Fruit fly (Drosophila melanogaster) whole organism, embryonic: ENCODE measurements around the gene Gsc.
A peak's percentile ranks its signal among the peaks of the same experiment; 100 is the strongest.

ENCODE experiments used
- Awh ChIP-seq: fragments of 200-800 bp; sonication (Bioruptor generic); IDR thresholded peaks from 2 replicates; pipeline ENCODE4, ENCODE4 v1.3.6; 2022; ENCODE audit warnings: missing biosample characterization, missing genetic modification characterization
- CG10565 ChIP-seq: fragments of 200-800 bp; sonication (Bioruptor generic); optimal IDR thresholded peaks from 3 replicates; lab custom pipeline; 2016; ENCODE audit warnings: missing biosample characterization, mild to moderate bottlenecking, missing genetic modification characterization
- CG11093 ChIP-seq: fragments of 200-800 bp; sonication (Bioruptor generic); IDR thresholded peaks from 3 replicates; pipeline ENCODE4 v1.3.6; 2022; ENCODE audit warnings: missing biosample characterization, missing genetic modification characterization
- CG1233 ChIP-seq: fragments of 200-800 bp; sonication (Bioruptor generic); optimal IDR thresholded peaks from 4 replicates; lab custom pipeline; 2018; ENCODE audit warnings: missing biosample characterization, mild to moderate bottlenecking, missing genetic modification characterization
- CG12769 ChIP-seq: fragments of 200-800 bp; sonication (Bioruptor generic); optimal IDR thresholded peaks from 2 replicates; lab custom pipeline; 2019; ENCODE audit warnings: missing biosample characterization, mild to moderate bottlenecking, missing genetic modification characterization, moderate library complexity
- CG17361 ChIP-seq: fragments of 200-800 bp; sonication (Bioruptor generic); IDR thresholded peaks from 3 replicates; pipeline ENCODE4 v1.3.6; 2022; ENCODE audit warnings: missing biosample characterization, missing genetic modification characterization
- CG1832 ChIP-seq: fragments of 200-800 bp; sonication (Bioruptor generic); optimal IDR thresholded peaks from 2 replicates; lab custom pipeline; 2017; ENCODE audit warnings: missing biosample characterization, mild to moderate bottlenecking, missing genetic modification characterization, inconsistent platforms
- CG2120 ChIP-seq: fragments of 200-800 bp; sonication (Bioruptor generic); optimal IDR thresholded peaks from 3 replicates; lab custom pipeline; 2016; ENCODE audit warnings: missing biosample characterization, missing genetic modification characterization
- CG34376 ChIP-seq: fragments of 200-800 bp; sonication (Bioruptor generic); optimal IDR thresholded peaks from 2 replicates; lab custom pipeline; 2018; ENCODE audit warnings: missing biosample characterization, mild to moderate bottlenecking, missing genetic modification characterization
- CG3847 ChIP-seq: fragments of 200-800 bp; sonication (Bioruptor generic); IDR thresholded peaks from 2 replicates; pipeline ENCODE4 v1.3.6; 2022; ENCODE audit warnings: missing biosample characterization, missing genetic modification characterization
- CG42726 ChIP-seq: fragments of 200-800 bp; sonication (Bioruptor generic); IDR thresholded peaks from 2 replicates; pipeline ENCODE4 v1.3.6; 2022; ENCODE audit warnings: missing biosample characterization, missing genetic modification characterization; ENCODE audit not compliant: partially characterized antibody
- CG6689 ChIP-seq: fragments of 200-800 bp; sonication (Bioruptor generic); IDR thresholded peaks from 2 replicates; pipeline ENCODE4 v1.3.6; 2022; ENCODE audit warnings: missing biosample characterization, missing genetic modification characterization
- CG6791 ChIP-seq: fragments of 200-800 bp; sonication (Bioruptor generic); IDR thresholded peaks from 3 replicates; pipeline ENCODE4 v1.3.6; 2022; ENCODE audit warnings: missing biosample characterization, missing genetic modification characterization; ENCODE audit not compliant: partially characterized antibody
- CG8388 ChIP-seq: fragments of 200-800 bp; sonication (Bioruptor generic); optimal IDR thresholded peaks from 2 replicates; lab custom pipeline; 2019; ENCODE audit warnings: missing biosample characterization, mild to moderate bottlenecking, missing genetic modification characterization, moderate library complexity
- CoRest ChIP-seq: fragments of 200-800 bp; sonication (Bioruptor generic); optimal IDR thresholded peaks from 3 replicates; lab custom pipeline; 2018; ENCODE audit warnings: missing biosample characterization, mild to moderate bottlenecking, missing genetic modification characterization, moderate library complexity
- D ChIP-seq, 2 experiments: fragments of 200-800 bp in 1 of 2; fragments of >200 bp in 1 of 2; sonication (Bioruptor generic) in 1 of 2; optimal IDR thresholded peaks; 2 replicates in 1 of 2; 3 replicates in 1 of 2; lab custom pipeline; 2017; ENCODE audit warnings: mild to moderate bottlenecking in 1 of 2, missing biosample characterization in 1 of 2, missing genetic modification characterization in 1 of 2, missing genetic modification reagents in 1 of 2
- Dll ChIP-seq: fragments of 200-800 bp; sonication (Bioruptor generic); IDR thresholded peaks from 4 replicates; pipeline ENCODE4 v1.3.6; 2022; ENCODE audit warnings: missing biosample characterization, missing genetic modification characterization; ENCODE audit not compliant: partially characterized antibody
- Doc3 ChIP-seq: fragments of 200-800 bp; sonication (Bioruptor generic); IDR thresholded peaks from 3 replicates; pipeline ENCODE4 v1.3.6; 2022; ENCODE audit warnings: missing biosample characterization, missing genetic modification characterization; ENCODE audit not compliant: partially characterized antibody
- Ets65A ChIP-seq: fragments of 200-800 bp; sonication (Bioruptor generic); peaks from one replicate; lab custom pipeline; 2016; ENCODE audit warnings: missing biosample characterization, missing genetic modification characterization
- MESR4 ChIP-seq: fragments of 200-800 bp; sonication (Bioruptor generic); optimal IDR thresholded peaks from 2 replicates; lab custom pipeline; 2018; ENCODE audit warnings: missing biosample characterization, mild to moderate bottlenecking, missing genetic modification characterization, moderate library complexity
- Nf-YA ChIP-seq: fragments of 200-800 bp; sonication (Bioruptor generic); IDR thresholded peaks from 2 replicates; pipeline ENCODE4 v1.3.6; 2022; ENCODE audit warnings: missing biosample characterization, missing genetic modification characterization
- Nf-YB ChIP-seq: fragments of 200-800 bp; sonication (Bioruptor generic); optimal IDR thresholded peaks from 3 replicates; lab custom pipeline; 2019; ENCODE audit warnings: missing biosample characterization, mild to moderate bottlenecking, missing genetic modification characterization, moderate library complexity
- Nf-YC ChIP-seq: fragments of 200-800 bp; optimal IDR thresholded peaks from 3 replicates; lab custom pipeline; 2019; ENCODE audit warnings: missing biosample characterization, mild to moderate bottlenecking, missing genetic modification characterization, moderate library complexity
- Trl ChIP-seq, 3 experiments: fragments of >200 bp in 2 of 3; fragments of 200-800 bp in 1 of 3; sonication (Bioruptor generic) in 1 of 3; optimal IDR thresholded peaks; 2 replicates in 1 of 3; 3 replicates in 2 of 3; lab custom pipeline; 2016 to 2017; ENCODE audit warnings: missing biosample characterization in 1 of 3, missing genetic modification characterization in 1 of 3
- amos ChIP-seq: fragments of 200-800 bp; sonication (Bioruptor generic); IDR thresholded peaks from 2 replicates; pipeline ENCODE4 v1.3.6; 2022; ENCODE audit warnings: missing biosample characterization, missing genetic modification characterization; ENCODE audit not compliant: partially characterized antibody
- bsh ChIP-seq, 2 experiments: fragments of 200-800 bp; sonication (Bioruptor generic); optimal IDR thresholded peaks; 2 replicates each; lab custom pipeline; 2017 to 2018; ENCODE audit warnings: mild to moderate bottlenecking in 2 of 2, missing biosample characterization in 2 of 2, missing genetic modification characterization in 2 of 2, moderate library complexity in 1 of 2
- chinmo ChIP-seq: fragments of 200-800 bp; sonication (Bioruptor generic); IDR thresholded peaks from 4 replicates; pipeline ENCODE4 v1.3.6; 2022; ENCODE audit warnings: missing biosample characterization, missing genetic modification characterization; ENCODE audit not compliant: partially characterized antibody
- crol ChIP-seq: fragments of 200-800 bp; sonication (Bioruptor generic); IDR thresholded peaks from 2 replicates; pipeline ENCODE4 v1.3.6; 2022; ENCODE audit warnings: missing biosample characterization, missing genetic modification characterization
- da ChIP-seq: fragments of 200-800 bp; sonication (Bioruptor generic); optimal IDR thresholded peaks from 2 replicates; lab custom pipeline; 2016; ENCODE audit warnings: missing biosample characterization, missing genetic modification characterization
- dpn ChIP-seq, 2 experiments: fragments of 200-800 bp; sonication (Bioruptor generic); optimal IDR thresholded peaks; 3 replicates each; lab custom pipeline; 2016; ENCODE audit warnings: missing biosample characterization in 2 of 2, missing genetic modification characterization in 2 of 2
- ewg ChIP-seq: fragments of 200-800 bp; sonication (Bioruptor generic); optimal IDR thresholded peaks from 3 replicates; lab custom pipeline; 2017; ENCODE audit warnings: mild to moderate bottlenecking, missing biosample characterization, missing genetic modification reagents, missing genetic modification characterization
- fd102C ChIP-seq: fragments of 200-800 bp; sonication (Bioruptor generic); optimal IDR thresholded peaks from 2 replicates; lab custom pipeline; 2018; ENCODE audit warnings: missing biosample characterization, mild to moderate bottlenecking, missing genetic modification characterization, moderate library complexity
- grau ChIP-seq: fragments of 200-800 bp; optimal IDR thresholded peaks from 3 replicates; lab custom pipeline; 2019; ENCODE audit warnings: missing biosample characterization, mild to moderate bottlenecking, missing genetic modification characterization, moderate library complexity
- grn ChIP-seq: fragments of 200-800 bp; sonication (Bioruptor generic); optimal IDR thresholded peaks from 3 replicates; lab custom pipeline; 2017; ENCODE audit warnings: missing biosample characterization, missing genetic modification characterization
- hbn ChIP-seq: fragments of 200-800 bp; sonication (Bioruptor generic); IDR thresholded peaks from 2 replicates; pipeline ENCODE4 v1.3.6; 2022; ENCODE audit warnings: missing biosample characterization, missing genetic modification characterization; ENCODE audit not compliant: partially characterized antibody
- kay ChIP-seq: fragments of 200-800 bp; sonication (Bioruptor generic); optimal IDR thresholded peaks from 2 replicates; lab custom pipeline; 2016; ENCODE audit warnings: missing biosample characterization, missing genetic modification characterization
- kni ChIP-seq: fragments of 200-800 bp; sonication (Bioruptor generic); optimal IDR thresholded peaks from 3 replicates; lab custom pipeline; 2017; ENCODE audit warnings: mild to moderate bottlenecking, missing biosample characterization, missing genetic modification reagents, missing genetic modification characterization
- pb ChIP-seq: fragments of 200-800 bp; sonication (Bioruptor generic); optimal IDR thresholded peaks from 3 replicates; lab custom pipeline; 2016; ENCODE audit warnings: missing biosample characterization, missing genetic modification characterization
- phol ChIP-seq: fragments of 200-800 bp; sonication (Bioruptor generic); optimal IDR thresholded peaks from 3 replicates; lab custom pipeline; 2018; ENCODE audit warnings: missing biosample characterization, mild to moderate bottlenecking, missing genetic modification characterization, moderate library complexity
- rib ChIP-seq: fragments of 200-800 bp; sonication (Bioruptor generic); IDR thresholded peaks from 2 replicates; pipeline ENCODE4 v1.3.6; 2022; ENCODE audit warnings: missing biosample characterization, missing genetic modification characterization
- ro ChIP-seq: fragments of 200-800 bp; sonication (Bioruptor generic); IDR thresholded peaks from 2 replicates; pipeline ENCODE4 v1.3.6; 2022; ENCODE audit warnings: missing biosample characterization, missing genetic modification characterization
- sens ChIP-seq: fragments of 200-800 bp; sonication (Bioruptor generic); peaks from one replicate; lab custom pipeline; 2016; ENCODE audit warnings: missing biosample characterization, missing genetic modification characterization
- seq ChIP-seq: fragments of 200-800 bp; sonication (Bioruptor generic); IDR thresholded peaks from 2 replicates; pipeline ENCODE4 v1.3.6; 2022; ENCODE audit warnings: missing biosample characterization, missing genetic modification characterization
- tap ChIP-seq: fragments of 200-800 bp; optimal IDR thresholded peaks from 3 replicates; lab custom pipeline; 2019; ENCODE audit warnings: missing biosample characterization, mild to moderate bottlenecking, missing genetic modification characterization, moderate library complexity
- tna ChIP-seq: fragments of 200-800 bp; sonication (Bioruptor generic); IDR thresholded peaks from 2 replicates; pipeline ENCODE4 v1.3.6; 2022; ENCODE audit warnings: missing biosample characterization, missing genetic modification characterization; ENCODE audit not compliant: partially characterized antibody
- twi ChIP-seq: fragments of 200-800 bp; optimal IDR thresholded peaks from 2 replicates; lab custom pipeline; 2019; ENCODE audit warnings: missing biosample characterization, mild to moderate bottlenecking, missing genetic modification characterization, moderate library complexity
- wdn ChIP-seq: fragments of 200-800 bp; sonication (Bioruptor generic); IDR thresholded peaks from 2 replicates; pipeline ENCODE4 v1.3.6; 2022; ENCODE audit warnings: missing biosample characterization, missing genetic modification characterization
- yki ChIP-seq: fragments of >200 bp; optimal IDR thresholded peaks from 3 replicates; lab custom pipeline; 2018

Gene Gsc

DNA sequence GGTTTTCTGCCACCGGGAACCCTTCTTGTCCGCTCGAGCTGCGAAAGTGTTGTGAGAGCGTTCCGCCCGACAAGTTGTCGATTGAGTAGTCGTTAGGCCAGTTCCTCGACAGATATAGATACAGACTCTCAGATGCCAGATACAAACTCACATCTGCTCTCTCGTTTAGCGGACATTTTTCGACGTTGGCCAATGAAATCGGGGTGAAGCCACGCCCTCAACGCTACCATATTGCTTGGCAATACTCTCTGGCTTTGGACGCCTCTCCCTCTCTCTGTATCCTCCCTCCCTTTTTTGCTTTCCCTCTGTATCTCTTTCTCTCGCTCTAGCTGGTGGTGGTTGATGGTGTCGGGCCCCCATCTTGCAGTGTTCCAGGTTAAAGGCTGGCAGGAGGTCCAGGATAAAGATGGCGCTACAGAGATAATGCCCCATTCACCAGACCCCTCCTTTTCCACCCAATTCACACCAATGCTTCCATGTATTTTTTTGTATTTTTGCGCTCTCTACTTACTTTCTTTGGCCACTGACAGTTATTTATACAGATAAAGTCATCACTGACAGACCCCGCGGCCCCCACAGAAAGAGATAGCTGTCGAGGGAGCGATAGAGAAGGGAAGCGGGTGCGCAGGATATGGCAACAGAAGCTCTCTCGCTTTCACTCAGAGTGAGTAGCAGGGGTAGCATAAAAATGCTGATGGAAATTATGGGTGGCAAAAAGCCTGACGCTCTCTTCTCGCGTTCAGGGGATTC, at the start of gene Gsc:
Gene Gsc (minus strand): TSS at position 51 of the 750 bp plus-strand sequence.
- 0 out of 2 replicates have a peak, but pooled peaks have one; percentile 17 for TF ChIP-seq hbn (GFP tag; lab: Robert Waterston, UW)
- 0 out of 3 replicates have a peak, but pooled peaks have one; percentile 14 for TF ChIP-seq Doc3 (GFP tag; lab: Robert Waterston, UW)
- TF ChIP-seq sens (GFP tag; lab: Kevin White, UChicago) = peak; percentile 27
- peak; percentile 48; the same call in 1 of the 4 replicates for TF ChIP-seq Dll (GFP tag; lab: Robert Waterston, UW)
- no peak for TF ChIP-seq CG34376 (GFP tag; lab: Kevin White, UChicago)
- no peak for TF ChIP-seq amos (GFP tag; lab: Robert Waterston, UW)
- TF ChIP-seq tna = no peak
- TF ChIP-seq grn (GFP tag; lab: Kevin White, UChicago) = no peak
- 0 out of 4 replicates have a peak, but pooled peaks have one; percentile 28 for TF ChIP-seq chinmo (GFP tag; lab: Robert Waterston, UW)
- no peak for TF ChIP-seq pb
- no peak for TF ChIP-seq CG11093 (GFP tag; lab: Robert Waterston, UW)
- no peak for TF ChIP-seq dpn (GFP tag; optimal IDR thresholded peaks at IDR 0.05; lab: Kevin White, UChicago)
- TF ChIP-seq Ets65A (GFP tag; lab: Kevin White, UChicago) = peak; percentile 87
- TF ChIP-seq Nf-YB (GFP tag; lab: Kevin White, UChicago) = peak; percentile 99
- no peak for TF ChIP-seq Awh (GFP tag; lab: Robert Waterston, UW)
- TF ChIP-seq twi (tag; lab: Kevin White, UChicago) = peak; percentile 34
- no peak for TF ChIP-seq CG6791 (GFP tag; lab: Robert Waterston, UW)
- TF ChIP-seq CG6689 (GFP tag; lab: Robert Waterston, UW) = no peak
- TF ChIP-seq tap = no peak
- TF ChIP-seq grau (tag; lab: Kevin White, UChicago) = no peak
- peak; percentile 24 for TF ChIP-seq crol (GFP tag; lab: Robert Waterston, UW)
- no peak for TF ChIP-seq wdn (GFP tag; lab: Robert Waterston, UW)
- no peak for TF ChIP-seq kay (GFP tag; lab: Kevin White, UChicago)
- TF ChIP-seq seq (GFP tag; lab: Robert Waterston, UW) = peak; percentile 82
- TF ChIP-seq bsh (GFP tag; optimal IDR thresholded peaks at IDR 0.05; lab: Kevin White, UChicago) = no peak
- no peak for TF ChIP-seq CG2120 (GFP tag; lab: Kevin White, UChicago)
- no peak for TF ChIP-seq CG1233 (GFP tag; lab: Kevin White, UChicago)
- TF ChIP-seq Trl (optimal IDR thresholded peaks at IDR 0.05; lab: Kevin White, UChicago) = peak; percentile 78 to 97
- no peak for TF ChIP-seq Trl (GFP tag; optimal IDR thresholded peaks at IDR 0.05; lab: Kevin White, UChicago)
- peak; percentile 32 for TF ChIP-seq CoRest (tag; lab: Kevin White, UChicago)
- TF ChIP-seq CG3847 (GFP tag; lab: Robert Waterston, UW) = no peak
- TF ChIP-seq MESR4 (GFP tag; lab: Kevin White, UChicago) = no peak
- TF ChIP-seq CG10565 (GFP tag; lab: Kevin White, UChicago) = no peak
- peak; percentile 98 for TF ChIP-seq Nf-YC
- TF ChIP-seq fd102C (GFP tag; lab: Kevin White, UChicago) = no peak
- TF ChIP-seq ewg (GFP tag; lab: Kevin White, UChicago) = peak; percentile 48
- peak; percentile 63 for TF ChIP-seq yki
- peak; percentile 12 for TF ChIP-seq D (optimal IDR thresholded peaks at IDR 0.05; lab: Kevin White, UChicago)
- TF ChIP-seq D (GFP tag; optimal IDR thresholded peaks at IDR 0.05; lab: Kevin White, UChicago) = no peak
- TF ChIP-seq CG8388 (GFP tag; lab: Kevin White, UChicago) = no peak
- TF ChIP-seq da (GFP tag; lab: Kevin White, UChicago) = no peak
- TF ChIP-seq rib = no peak
- no peak for TF ChIP-seq CG17361 (GFP tag; lab: Robert Waterston, UW)
- TF ChIP-seq ro (GFP tag; lab: Robert Waterston, UW) = no peak
- TF ChIP-seq Nf-YA = peak; percentile 70
- peak; percentile 84 for TF ChIP-seq phol (tag; lab: Kevin White, UChicago)
- no peak for TF ChIP-seq CG12769 (tag; lab: Kevin White, UChicago)
- TF ChIP-seq kni (GFP tag; lab: Kevin White, UChicago) = peak; percentile 48
- TF ChIP-seq CG42726 = no peak
- TF ChIP-seq CG1832 (GFP tag; lab: Kevin White, UChicago) = peak; percentile 93
